Worm (Caenorhabditis elegans) whole organism, L3 larva: ENCODE data around the gene Y60A3A.25.

Source experiments
- R02D3.7 ChIP-seq: fragments of 150-350 bp; optimal IDR thresholded peaks from 2 replicates; lab custom pipeline; 2014; ENCODE audit warnings: missing biosample characterization, missing genetic modification characterization
- ZK546.5 ChIP-seq: sonication (generic microtip); optimal IDR thresholded peaks from 2 replicates; lab custom pipeline; 2017; ENCODE audit warnings: missing biosample characterization, missing genetic modification characterization
- aly-2 ChIP-seq: fragments of 150-350 bp; optimal IDR thresholded peaks from 2 replicates; lab custom pipeline; 2014; ENCODE audit warnings: missing biosample characterization, missing genetic modification characterization
- ama-1 ChIP-seq: fragments of 150-350 bp; optimal IDR thresholded peaks from 2 replicates; lab custom pipeline; 2018
- ceh-16 ChIP-seq: sonication (generic microtip); optimal IDR thresholded peaks from 2 replicates; lab custom pipeline; 2017; ENCODE audit warnings: missing biosample characterization, missing genetic modification characterization
- ceh-28 ChIP-seq: fragments of 150-350 bp; optimal IDR thresholded peaks from 2 replicates; lab custom pipeline; 2014; ENCODE audit warnings: missing biosample characterization, missing genetic modification reagents, missing genetic modification characterization
- ceh-9 ChIP-seq: sonication (generic microtip); optimal IDR thresholded peaks from 2 replicates; lab custom pipeline; 2018; ENCODE audit warnings: missing biosample characterization, missing genetic modification characterization
- daf-12 ChIP-seq: fragments of 150-350 bp; optimal IDR thresholded peaks from 2 replicates; lab custom pipeline; 2014; ENCODE audit warnings: missing biosample characterization, missing genetic modification reagents, missing genetic modification characterization
- egl-27 ChIP-seq: sonication (generic microtip); optimal IDR thresholded peaks from 4 replicates; lab custom pipeline; 2017; ENCODE audit warnings: missing biosample characterization, missing genetic modification reagents, missing genetic modification characterization
- egl-5 ChIP-seq: fragments of 150-350 bp; optimal IDR thresholded peaks from 2 replicates; lab custom pipeline; 2017; ENCODE audit warnings: missing biosample characterization, missing genetic modification reagents, missing genetic modification characterization, inconsistent platforms
- elt-2 ChIP-seq: sonication (generic microtip); optimal IDR thresholded peaks from 2 replicates; lab custom pipeline; 2016; ENCODE audit warnings: missing genetic modification reagents, mild to moderate bottlenecking, missing genetic modification characterization, missing compliant biosample characterization
- elt-3 ChIP-seq, 3 experiments: fragments of 150-350 bp in 1 of 3; sonication (generic microtip) in 2 of 3; optimal IDR thresholded peaks; 2 replicates in 2 of 3; 4 replicates in 1 of 3; lab custom pipeline; 2014 to 2017; ENCODE audit warnings: missing biosample characterization in 3 of 3, missing genetic modification characterization in 3 of 3
- eor-1 ChIP-seq, 2 experiments: fragments of 150-350 bp; optimal IDR thresholded peaks; 2 replicates each; lab custom pipeline; 2014 to 2018; ENCODE audit warnings: missing biosample characterization in 2 of 2, missing genetic modification characterization in 2 of 2
- fkh-10 ChIP-seq: sonication (generic microtip); optimal IDR thresholded peaks from 2 replicates; lab custom pipeline; 2017; ENCODE audit warnings: missing biosample characterization, missing genetic modification reagents, missing genetic modification characterization
- fkh-2 ChIP-seq: fragments of 150-350 bp; optimal IDR thresholded peaks from 2 replicates; lab custom pipeline; 2014; ENCODE audit warnings: missing biosample characterization, missing genetic modification reagents, missing genetic modification characterization
- fos-1 ChIP-seq: fragments of 150-350 bp; optimal IDR thresholded peaks from 2 replicates; lab custom pipeline; 2014; ENCODE audit warnings: missing biosample characterization, missing genetic modification characterization
- jun-1 ChIP-seq: fragments of 150-350 bp; optimal IDR thresholded peaks from 2 replicates; lab custom pipeline; 2014; ENCODE audit warnings: missing biosample characterization, missing genetic modification reagents, missing genetic modification characterization
- lin-15B ChIP-seq: fragments of 150-350 bp; optimal IDR thresholded peaks from 2 replicates; lab custom pipeline; 2014; ENCODE audit warnings: missing biosample characterization, missing genetic modification characterization
- lin-39 ChIP-seq: fragments of 150-350 bp; optimal IDR thresholded peaks from 2 replicates; lab custom pipeline; 2018; ENCODE audit warnings: missing biosample characterization, missing genetic modification reagents, missing genetic modification characterization
- lsy-12 ChIP-seq: sonication (generic microtip); optimal IDR thresholded peaks from 2 replicates; lab custom pipeline; 2016; ENCODE audit warnings: mild to moderate bottlenecking, missing genetic modification characterization, missing compliant biosample characterization
- mdl-1 ChIP-seq: fragments of 150-350 bp; optimal IDR thresholded peaks from 2 replicates; lab custom pipeline; 2014; ENCODE audit warnings: missing biosample characterization, missing genetic modification characterization
- mml-1 ChIP-seq: fragments of 150-350 bp; sonication (generic microtip); optimal IDR thresholded peaks from 3 replicates; lab custom pipeline; 2014; ENCODE audit warnings: missing biosample characterization, missing genetic modification characterization
- nfya-1 ChIP-seq: sonication (generic microtip); optimal IDR thresholded peaks from 2 replicates; lab custom pipeline; 2017; ENCODE audit warnings: missing genetic modification characterization, mild to moderate bottlenecking, missing compliant biosample characterization, antibody characterized with exemption, moderate library complexity; ENCODE audit not compliant: insufficient read depth
- nhr-11 ChIP-seq: fragments of 150-350 bp; optimal IDR thresholded peaks from 2 replicates; lab custom pipeline; 2014; ENCODE audit warnings: missing biosample characterization, missing genetic modification characterization
- nhr-23 ChIP-seq: fragments of 150-350 bp; optimal IDR thresholded peaks from 2 replicates; lab custom pipeline; 2014; ENCODE audit warnings: missing biosample characterization, missing genetic modification reagents, missing genetic modification characterization
- nhr-237 ChIP-seq: fragments of 150-350 bp; optimal IDR thresholded peaks from 2 replicates; lab custom pipeline; 2014; ENCODE audit warnings: missing biosample characterization, missing genetic modification characterization
- nhr-43 ChIP-seq: sonication (generic microtip); optimal IDR thresholded peaks from 2 replicates; lab custom pipeline; 2016; ENCODE audit warnings: mild to moderate bottlenecking, missing genetic modification characterization, missing compliant biosample characterization; ENCODE audit not compliant: poor library complexity, severe bottlenecking
- nhr-67 ChIP-seq: fragments of 150-350 bp; optimal IDR thresholded peaks from 2 replicates; lab custom pipeline; 2014; ENCODE audit warnings: missing biosample characterization, missing genetic modification characterization
- pqm-1 ChIP-seq: fragments of 150-350 bp; optimal IDR thresholded peaks from 2 replicates; lab custom pipeline; 2017; ENCODE audit warnings: missing biosample characterization, missing genetic modification characterization, inconsistent platforms
- sea-2 ChIP-seq: fragments of 150-350 bp; sonication (generic microtip); optimal IDR thresholded peaks from 4 replicates; lab custom pipeline; 2014; ENCODE audit warnings: missing biosample characterization, missing genetic modification reagents, missing genetic modification characterization
- snpc-4 ChIP-seq: fragments of 150-350 bp; optimal IDR thresholded peaks from 2 replicates; lab custom pipeline; 2014; ENCODE audit warnings: missing biosample characterization, missing genetic modification characterization
- unc-39 ChIP-seq: sonication (generic microtip); optimal IDR thresholded peaks from 4 replicates; lab custom pipeline; 2017; ENCODE audit warnings: missing biosample characterization, missing genetic modification characterization
- unc-62 ChIP-seq: fragments of 150-350 bp; sonication (generic microtip); optimal IDR thresholded peaks from 4 replicates; lab custom pipeline; 2014; ENCODE audit warnings: missing biosample characterization, missing genetic modification reagents, missing genetic modification characterization
- ztf-4 ChIP-seq: fragments of 150-350 bp; optimal IDR thresholded peaks from 2 replicates; lab custom pipeline; 2014; ENCODE audit warnings: missing biosample characterization, missing genetic modification characterization

The Y60A3A.25 gene

ce11 chrV:19986213-19986612, 7.8 kb downstream of the Y60A3A.25 start, which contains the start of gene clec-260:
clec-260 (minus strand) TSS chrV:19986313.
- TF ChIP-seq snpc-4: no peak

- peak; percentile 88 for TF ChIP-seq elt-2 (tag; lab: Kevin White, UChicago)
- TF ChIP-seq fkh-10: no peak
- TF ChIP-seq nfya-1: no peak
- TF ChIP-seq ceh-28: no peak
- TF ChIP-seq pqm-1 (tag; lab: Kevin White, UChicago): peak; percentile 43
- no peak for TF ChIP-seq egl-27 (tag; lab: Kevin White, UChicago)
Measured at ce11 chrV:19981832-19982462, 12.0 kb downstream of the Y60A3A.25 start, which contains the start of gene Y60A3A.24. Y60A3A.24 (minus strand) TSS chrV:19981882.

ce11 chrV:19978220-19978619, 15.8 kb downstream of the Y60A3A.25 start, which contains the start of gene srh-183:
srh-183 (minus strand) TSS chrV:19978320.
- TF ChIP-seq nhr-67 (tag; lab: Kevin White, UChicago) (no peak), fkh-2 (no peak), R02D3.7 (tag; lab: Kevin White, UChicago) (no peak), egl-5 (tag; lab: Kevin White, UChicago) (no peak), unc-39 (tag; lab: Kevin White, UChicago) (no peak), jun-1 (tag; lab: Kevin White, UChicago) (no peak), ZK546.5 (no peak), mdl-1 (tag; lab: Kevin White, UChicago) (no peak), fkh-10 (no peak)
- TF ChIP-seq, all 47 proteins: peak for 0

- no peak for TF ChIP-seq aly-2
- TF ChIP-seq ceh-16 (tag; lab: Kevin White, UChicago): no peak
- no peak for TF ChIP-seq lin-15B (tag; lab: Kevin White, UChicago)
- TF ChIP-seq pqm-1 (tag; lab: Kevin White, UChicago): no peak
- no peak for TF ChIP-seq nhr-43 (tag; lab: Kevin White, UChicago)
- TF ChIP-seq elt-3 (tag; optimal IDR thresholded peaks at IDR 0.05; lab: Kevin White, UChicago): no peak
- no peak for TF ChIP-seq daf-12
- no peak for TF ChIP-seq ceh-9 (tag; lab: Kevin White, UChicago)
- TF ChIP-seq fkh-10: no peak
- no peak for TF ChIP-seq fos-1
- TF ChIP-seq sea-2 (GFP tag; lab: Kevin White, UChicago): no peak
- TF ChIP-seq ztf-4: no peak
- no peak for TF ChIP-seq eor-1 (tag; optimal IDR thresholded peaks at IDR 0.05; lab: Kevin White, UChicago)
- TF ChIP-seq nhr-23 (tag; lab: Kevin White, UChicago): no peak
- TF ChIP-seq nhr-237 (tag; lab: Kevin White, UChicago): no peak
Measured at ce11 chrV:19972984-19973383, 21.0 kb downstream of the Y60A3A.25 start, which contains the start of gene srh-173. srh-173 (plus strand) TSS chrV:19973284.

ce11 chrV:19965626-19966025, 28.4 kb downstream of the Y60A3A.25 start, which contains the start of gene srh-171:
srh-171 (plus strand) TSS chrV:19965700.
- no peak for TF ChIP-seq mml-1 (tag; lab: Kevin White, UChicago)
- no peak for TF ChIP-seq lin-15B (tag; lab: Kevin White, UChicago)
- TF ChIP-seq aly-2: no peak
- TF ChIP-seq sea-2 (GFP tag; lab: Kevin White, UChicago): no peak
- TF ChIP-seq lin-39 (tag; lab: Kevin White, UChicago): no peak
- TF ChIP-seq daf-12: no peak

ce11 chrV:19961971-19962370, 32.0 kb downstream of the Y60A3A.25 start:
- no peak for TF ChIP-seq daf-12
- TF ChIP-seq nhr-43 (tag; lab: Kevin White, UChicago): no peak
- no peak for TF ChIP-seq sea-2 (GFP tag; lab: Kevin White, UChicago)
- no peak for TF ChIP-seq lsy-12 (tag; lab: Kevin White, UChicago)
- TF ChIP-seq mml-1 (tag; lab: Kevin White, UChicago): no peak
- no peak for TF ChIP-seq unc-39 (tag; lab: Kevin White, UChicago)
- TF ChIP-seq ama-1 (lab: Kevin White, UChicago): no peak
- no peak for TF ChIP-seq elt-3 (tag; optimal IDR thresholded peaks at IDR 0.05; lab: Kevin White, UChicago)
- TF ChIP-seq lin-15B (tag; lab: Kevin White, UChicago): no peak
- TF ChIP-seq nhr-11 (tag; lab: Kevin White, UChicago): no peak
- TF ChIP-seq ceh-9 (tag; lab: Kevin White, UChicago): no peak
- TF ChIP-seq unc-62 (GFP tag; lab: Kevin White, UChicago): no peak
